Fruit fly (Drosophila melanogaster) whole organism, embryonic: ENCODE measurements around the gene CG13077.
A peak's percentile ranks its signal among the peaks of the same experiment; 100 is the strongest.

Experiments
- C15 ChIP-seq: fragments of 200-800 bp; sonication (Bioruptor generic); IDR thresholded peaks from 3 replicates; pipeline ENCODE4 v1.3.6; 2022; ENCODE audit warnings: missing biosample characterization, missing genetic modification characterization
- CG10267 ChIP-seq: fragments of 200-800 bp; sonication (Bioruptor generic); optimal IDR thresholded peaks from 2 replicates; lab custom pipeline; 2018; ENCODE audit warnings: missing biosample characterization, mild to moderate bottlenecking, missing genetic modification characterization, moderate library complexity
- CG10321 ChIP-seq: fragments of 200-800 bp; sonication (Bioruptor generic); IDR thresholded peaks from 2 replicates; pipeline ENCODE4 v1.3.6; 2022; ENCODE audit warnings: missing biosample characterization, missing genetic modification characterization
- CG10366 ChIP-seq: fragments of 200-800 bp; sonication (Bioruptor generic); IDR thresholded peaks from 2 replicates; pipeline ENCODE4 v1.3.6; 2022; ENCODE audit warnings: missing biosample characterization, missing genetic modification characterization
- CG12104 ChIP-seq: fragments of 200-800 bp; sonication (Bioruptor generic); optimal IDR thresholded peaks from 3 replicates; lab custom pipeline; 2016; ENCODE audit warnings: missing biosample characterization, missing genetic modification characterization
- CG12155 ChIP-seq: fragments of 200-800 bp; sonication (Bioruptor generic); optimal IDR thresholded peaks from 3 replicates; lab custom pipeline; 2016; ENCODE audit warnings: missing biosample characterization, missing genetic modification characterization
- CG14965 ChIP-seq: fragments of 200-800 bp; sonication (Bioruptor generic); optimal IDR thresholded peaks from 2 replicates; lab custom pipeline; 2016; ENCODE audit warnings: missing biosample characterization, missing genetic modification characterization, borderline replicate concordance
- CG17359 ChIP-seq: fragments of 200-800 bp; sonication (Bioruptor generic); optimal IDR thresholded peaks from 3 replicates; lab custom pipeline; 2018; ENCODE audit warnings: missing biosample characterization, mild to moderate bottlenecking, missing genetic modification characterization, moderate library complexity
- CG2678 ChIP-seq: fragments of 200-800 bp; sonication (Bioruptor generic); optimal IDR thresholded peaks from 3 replicates; lab custom pipeline; 2019; ENCODE audit warnings: missing biosample characterization, mild to moderate bottlenecking, missing genetic modification characterization, moderate library complexity
- CG2875 ChIP-seq: fragments of 200-800 bp; sonication (Bioruptor generic); optimal IDR thresholded peaks from 2 replicates; lab custom pipeline; 2017; ENCODE audit warnings: missing biosample characterization, mild to moderate bottlenecking, missing genetic modification characterization, missing genetic modification reagents
- CG3838 ChIP-seq: fragments of 200-800 bp; sonication (Bioruptor generic); optimal IDR thresholded peaks from 3 replicates; lab custom pipeline; 2016; ENCODE audit warnings: missing biosample characterization, missing genetic modification characterization
- CG42726 ChIP-seq: fragments of 200-800 bp; sonication (Bioruptor generic); IDR thresholded peaks from 2 replicates; pipeline ENCODE4 v1.3.6; 2022; ENCODE audit warnings: missing biosample characterization, missing genetic modification characterization; ENCODE audit not compliant: partially characterized antibody
- CG4854 ChIP-seq: fragments of 200-800 bp; sonication (Bioruptor generic); optimal IDR thresholded peaks from 2 replicates; lab custom pipeline; 2016; ENCODE audit warnings: missing biosample characterization, missing genetic modification characterization, inconsistent platforms
- CG6654 ChIP-seq: fragments of 200-800 bp; sonication (Bioruptor generic); optimal IDR thresholded peaks from 2 replicates; lab custom pipeline; 2017; ENCODE audit warnings: missing biosample characterization, mild to moderate bottlenecking, missing genetic modification characterization
- CG6813 ChIP-seq: fragments of 200-800 bp; sonication (Bioruptor generic); optimal IDR thresholded peaks from 2 replicates; lab custom pipeline; 2017; ENCODE audit warnings: missing biosample characterization, missing genetic modification characterization, mild to moderate bottlenecking, moderate library complexity, missing genetic modification reagents
- CG6854 ChIP-seq: fragments of 200-800 bp; sonication (Bioruptor generic); optimal IDR thresholded peaks from 3 replicates; lab custom pipeline; 2017; ENCODE audit warnings: missing biosample characterization, mild to moderate bottlenecking, missing genetic modification characterization
- CG9215 ChIP-seq: fragments of 200-800 bp; sonication (Bioruptor generic); IDR thresholded peaks from 2 replicates; pipeline ENCODE4 v1.3.6; 2022; ENCODE audit warnings: missing biosample characterization, missing genetic modification characterization
- CG9727 ChIP-seq: fragments of 200-800 bp; sonication (Bioruptor generic); optimal IDR thresholded peaks from 3 replicates; lab custom pipeline; 2017; ENCODE audit warnings: missing biosample characterization, mild to moderate bottlenecking, missing genetic modification characterization
- Eip74EF ChIP-seq, 2 experiments: fragments of 200-800 bp in 1 of 2; fragments of >200 bp in 1 of 2; sonication (Bioruptor generic) in 1 of 2; optimal IDR thresholded peaks; 2 replicates each; lab custom pipeline; 2017 to 2019; ENCODE audit warnings: missing biosample characterization in 2 of 2, missing genetic modification characterization in 2 of 2, mild to moderate bottlenecking in 1 of 2, moderate library complexity in 1 of 2
- Hr78 ChIP-seq, 2 experiments: fragments of 200-800 bp in 1 of 2; fragments of >200 bp in 1 of 2; sonication (Bioruptor generic) in 1 of 2; optimal IDR thresholded peaks; 2 replicates each; lab custom pipeline; 2017 to 2019; ENCODE audit warnings: missing biosample characterization in 2 of 2, missing genetic modification characterization in 2 of 2, mild to moderate bottlenecking in 1 of 2, moderate library complexity in 1 of 2
- Lhr ChIP-seq: fragments of 200-800 bp; sonication (Bioruptor generic); optimal IDR thresholded peaks from 3 replicates; lab custom pipeline; 2017; ENCODE audit warnings: mild to moderate bottlenecking, missing biosample characterization, missing genetic modification reagents, missing genetic modification characterization
- Max ChIP-seq: fragments of 200-800 bp; sonication (Bioruptor generic); optimal IDR thresholded peaks from 2 replicates; lab custom pipeline; 2016; ENCODE audit warnings: missing biosample characterization, mild to moderate bottlenecking, missing genetic modification characterization
- Meics ChIP-seq: fragments of 200-800 bp; sonication (Bioruptor generic); optimal IDR thresholded peaks from 2 replicates; lab custom pipeline; 2017; ENCODE audit warnings: missing biosample characterization, mild to moderate bottlenecking, missing genetic modification characterization
- NFAT ChIP-seq: fragments of 200-800 bp; sonication (Bioruptor generic); IDR thresholded peaks from 2 replicates; pipeline ENCODE4 v1.3.6; 2022; ENCODE audit warnings: missing biosample characterization, missing genetic modification characterization
- Optix ChIP-seq: fragments of 200-800 bp; sonication (Bioruptor generic); IDR thresholded peaks from 3 replicates; pipeline ENCODE4 v1.3.6; 2022; ENCODE audit warnings: missing biosample characterization, missing genetic modification characterization
- Pdp1 ChIP-seq, 2 experiments: fragments of 200-800 bp; sonication (Bioruptor generic); optimal IDR thresholded peaks; 3 replicates each; lab custom pipeline; 2016; ENCODE audit warnings: missing biosample characterization in 2 of 2, missing genetic modification characterization in 2 of 2, mild to moderate bottlenecking in 1 of 2, moderate library complexity in 1 of 2
- Ravus ChIP-seq: fragments of 200-800 bp; sonication (Bioruptor generic); IDR thresholded peaks from 2 replicates; pipeline ENCODE4 v1.3.6; 2022; ENCODE audit warnings: missing biosample characterization, missing genetic modification characterization
- Trl ChIP-seq, 3 experiments: fragments of >200 bp in 2 of 3; fragments of 200-800 bp in 1 of 3; sonication (Bioruptor generic) in 1 of 3; optimal IDR thresholded peaks; 2 replicates in 1 of 3; 3 replicates in 2 of 3; lab custom pipeline; 2016 to 2017; ENCODE audit warnings: missing biosample characterization in 1 of 3, missing genetic modification characterization in 1 of 3
- YL-1 ChIP-seq: fragments of 200-800 bp; sonication (Bioruptor generic); optimal IDR thresholded peaks from 3 replicates; lab custom pipeline; 2017; ENCODE audit warnings: missing biosample characterization, mild to moderate bottlenecking, missing genetic modification characterization
- ara ChIP-seq: fragments of 200-800 bp; sonication (Bioruptor generic); IDR thresholded peaks from 2 replicates; pipeline ENCODE4 v1.3.6; 2022; ENCODE audit warnings: missing biosample characterization, missing genetic modification characterization
- btn ChIP-seq: fragments of 200-800 bp; sonication (Bioruptor generic); optimal IDR thresholded peaks from 2 replicates; lab custom pipeline; 2016; ENCODE audit warnings: missing biosample characterization, missing genetic modification characterization
- danr ChIP-seq: fragments of 200-800 bp; sonication (Bioruptor generic); IDR thresholded peaks from 2 replicates; pipeline ENCODE4 v1.3.6; 2022; ENCODE audit warnings: missing biosample characterization, missing genetic modification characterization
- dm ChIP-seq: fragments of 200-800 bp; sonication (Bioruptor generic); optimal IDR thresholded peaks from 3 replicates; lab custom pipeline; 2016; ENCODE audit warnings: missing biosample characterization, missing genetic modification characterization
- emc ChIP-seq: fragments of 200-800 bp; sonication (Bioruptor generic); optimal IDR thresholded peaks from 2 replicates; lab custom pipeline; 2016; ENCODE audit warnings: missing biosample characterization, missing genetic modification characterization
- eyg ChIP-seq: fragments of 200-800 bp; sonication (Bioruptor generic); optimal IDR thresholded peaks from 3 replicates; lab custom pipeline; 2016; ENCODE audit warnings: missing biosample characterization, missing genetic modification characterization
- fd3F ChIP-seq: fragments of 200-800 bp; sonication (Bioruptor generic); optimal IDR thresholded peaks from 2 replicates; lab custom pipeline; 2018; ENCODE audit warnings: missing biosample characterization, mild to moderate bottlenecking, missing genetic modification characterization, moderate library complexity
- hkb ChIP-seq, 2 experiments: fragments of 200-800 bp in 1 of 2; fragments of >200 bp in 1 of 2; sonication (Bioruptor generic) in 1 of 2; IDR thresholded peaks in 1 of 2; optimal IDR thresholded peaks in 1 of 2; 2 replicates each; pipeline versions ENCODE4 v1.3.6 to Lab custom; 2017 to 2022; ENCODE audit warnings: missing biosample characterization in 1 of 2, missing genetic modification characterization in 1 of 2
- jigr1 ChIP-seq: fragments of 200-800 bp; sonication (Bioruptor generic); IDR thresholded peaks from 3 replicates; pipeline ENCODE4 v1.3.6; 2022; ENCODE audit warnings: missing biosample characterization, missing genetic modification characterization
- knrl ChIP-seq: fragments of 200-800 bp; sonication (Bioruptor generic); IDR thresholded peaks from 3 replicates; pipeline ENCODE4 v1.3.6; 2022; ENCODE audit warnings: missing biosample characterization, missing genetic modification characterization; ENCODE audit not compliant: partially characterized antibody
- mld ChIP-seq: fragments of 200-800 bp; sonication (Bioruptor generic); IDR thresholded peaks from 3 replicates; pipeline ENCODE4 v1.3.6; 2022; ENCODE audit warnings: missing biosample characterization, missing genetic modification characterization; ENCODE audit not compliant: partially characterized antibody
- otp ChIP-seq: fragments of 200-800 bp; sonication (Bioruptor generic); IDR thresholded peaks from 3 replicates; pipeline ENCODE4, ENCODE4 v1.3.6; 2022; ENCODE audit warnings: missing biosample characterization, missing genetic modification characterization
- pfk ChIP-seq: fragments of 200-800 bp; sonication (Bioruptor generic); optimal IDR thresholded peaks from 2 replicates; lab custom pipeline; 2018; ENCODE audit warnings: missing biosample characterization, mild to moderate bottlenecking, missing genetic modification characterization, moderate library complexity
- sob ChIP-seq: fragments of 200-800 bp; sonication (Bioruptor generic); IDR thresholded peaks from 2 replicates; pipeline ENCODE4 v1.3.6; 2022; ENCODE audit warnings: missing biosample characterization, missing genetic modification characterization
- sr ChIP-seq: fragments of 200-800 bp; sonication (Bioruptor generic); IDR thresholded peaks from 3 replicates; pipeline ENCODE4 v1.3.6; 2022; ENCODE audit warnings: missing biosample characterization, missing genetic modification characterization
- tio ChIP-seq: fragments of 200-800 bp; sonication (Bioruptor generic); optimal IDR thresholded peaks from 2 replicates; lab custom pipeline; 2017; ENCODE audit warnings: missing biosample characterization, missing genetic modification characterization, inconsistent platforms
- wek ChIP-seq: fragments of 200-800 bp; sonication (Bioruptor generic); optimal IDR thresholded peaks from 3 replicates; lab custom pipeline; 2018; ENCODE audit warnings: missing biosample characterization, mild to moderate bottlenecking, missing genetic modification characterization, moderate library complexity
- zf30C ChIP-seq: fragments of 200-800 bp; sonication (Bioruptor generic); optimal IDR thresholded peaks from 3 replicates; lab custom pipeline; 2018; ENCODE audit warnings: missing biosample characterization, mild to moderate bottlenecking, missing genetic modification characterization

CG13077 gene

dm6 chr2L:19575626-19576298, 10.1 kb downstream of the CG13077 start (continued):
- TF ChIP-seq sob (GFP tag; lab: Robert Waterston, UW) (peak; percentile 94), wek (GFP tag; lab: Kevin White, UChicago) (peak; percentile 64), CG6654 (GFP tag; lab: Kevin White, UChicago) (peak; percentile 89), sr (GFP tag; lab: Robert Waterston, UW) (0 out of 3 replicates have a peak, but pooled peaks have one; percentile 44), danr (peak; percentile 94), CG17359 (tag; lab: Kevin White, UChicago) (peak; percentile 93), pfk (GFP tag; lab: Kevin White, UChicago) (peak; percentile 100), CG10321 (peak; percentile 48), mld (no peak), Trl (optimal IDR thresholded peaks at IDR 0.05; lab: Kevin White, UChicago) (peak; percentile 84 to 89), Trl (GFP tag; optimal IDR thresholded peaks at IDR 0.05; lab: Kevin White, UChicago) (peak; percentile 92), tio (GFP tag; lab: Kevin White, UChicago) (peak; percentile 97), CG42726 (GFP tag; lab: Robert Waterston, UW) (no peak; the same call in 1 of the 2 replicates), CG14965 (GFP tag; lab: Kevin White, UChicago) (peak; percentile 84), jigr1 (peak; percentile 94), Pdp1 (GFP tag; optimal IDR thresholded peaks at IDR 0.05; lab: Kevin White, UChicago) (peak; percentile 93 to 98), fd3F (GFP tag; lab: Kevin White, UChicago) (peak; percentile 94), Ravus (GFP tag; lab: Robert Waterston, UW) (peak; percentile 87), CG6854 (peak; percentile 91), knrl (GFP tag; lab: Robert Waterston, UW) (no peak), eyg (GFP tag; lab: Kevin White, UChicago) (peak; percentile 95), ara (GFP tag; lab: Robert Waterston, UW) (peak; percentile 85), CG12155 (GFP tag; lab: Kevin White, UChicago) (peak; percentile 94), dm (GFP tag; lab: Kevin White, UChicago) (peak; percentile 87), zf30C (no peak), hkb (optimal IDR thresholded peaks at IDR 0.05; lab: Kevin White, UChicago) (peak; percentile 54), hkb (GFP tag; IDR thresholded peaks at IDR 0.05; lab: Robert Waterston, UW) (peak; percentile 94), otp (GFP tag; lab: Robert Waterston, UW) (peak; percentile 76; the same call in 2 of the 3 replicates), CG10366 (peak; percentile 93), Optix (GFP tag; lab: Robert Waterston, UW) (peak; percentile 94), CG9215 (GFP tag; lab: Robert Waterston, UW) (peak; percentile 95), NFAT (GFP tag; lab: Robert Waterston, UW) (peak; percentile 91), Eip74EF (GFP tag; optimal IDR thresholded peaks at IDR 0.05; lab: Kevin White, UChicago) (peak in 1 of 2 experiments; percentile 97), CG2678 (tag; lab: Kevin White, UChicago) (peak; percentile 98), YL-1 (GFP tag; lab: Kevin White, UChicago) (peak; percentile 24), CG12104 (GFP tag; lab: Kevin White, UChicago) (peak; percentile 96), Hr78 (GFP tag; optimal IDR thresholded peaks at IDR 0.05; lab: Kevin White, UChicago) (peak in 1 of 2 experiments; percentile 55), btn (peak; percentile 94), Meics (peak; percentile 98), Lhr (peak; percentile 88), Max (GFP tag; lab: Kevin White, UChicago) (peak; percentile 93), CG4854 (GFP tag; lab: Kevin White, UChicago) (peak; percentile 93), CG9727 (GFP tag; lab: Kevin White, UChicago) (peak; percentile 98), CG10267 (tag; lab: Kevin White, UChicago) (peak; percentile 90), emc (peak; percentile 96), CG3838 (GFP tag; lab: Kevin White, UChicago) (peak; percentile 88), C15 (peak; percentile 90), CG6813 (GFP tag; lab: Kevin White, UChicago) (peak; percentile 86), CG2875 (GFP tag; lab: Kevin White, UChicago) (peak; percentile 91)
